Worm (Caenorhabditis elegans) whole organism, L1 larva: ENCODE data around the gene air-1.

Experiments used
- C16A3.4 ChIP-seq: fragments of 150-350 bp; optimal IDR thresholded peaks from 2 replicates; lab custom pipeline; 2014; ENCODE audit warnings: missing biosample characterization, missing genetic modification characterization
- aly-2 ChIP-seq: fragments of 150-350 bp; optimal IDR thresholded peaks from 2 replicates; lab custom pipeline; 2014; ENCODE audit warnings: missing biosample characterization, missing genetic modification characterization
- dpl-1 ChIP-seq, 3 experiments: fragments of 150-350 bp in 2 of 3; sonication (generic microtip) in 1 of 3; optimal IDR thresholded peaks; 2 replicates each; lab custom pipeline; 2014 to 2017; ENCODE audit warnings: missing biosample characterization in 3 of 3, missing genetic modification characterization in 3 of 3, missing genetic modification reagents in 3 of 3
- dsc-1 ChIP-seq: sonication (generic microtip); optimal IDR thresholded peaks from 2 replicates; lab custom pipeline; 2016; ENCODE audit warnings: mild to moderate bottlenecking, missing genetic modification characterization, missing compliant biosample characterization
- efl-1 ChIP-seq, 4 experiments: fragments of 150-350 bp; optimal IDR thresholded peaks in 3 of 4; peaks in 1 of 4; 1 replicate in 1 of 4; 2 replicates in 3 of 4; lab custom pipeline; 2014; ENCODE audit warnings: missing biosample characterization in 2 of 4, missing genetic modification characterization in 2 of 4, missing genetic modification reagents in 2 of 4
- egl-27 ChIP-seq, 2 experiments: fragments of 150-350 bp in 1 of 2; sonication (generic microtip); optimal IDR thresholded peaks; 3 replicates each; lab custom pipeline; 2017 to 2018; ENCODE audit warnings: missing biosample characterization in 2 of 2, missing genetic modification characterization in 2 of 2, missing genetic modification reagents in 2 of 2
- fos-1 ChIP-seq: fragments of 150-350 bp; optimal IDR thresholded peaks from 2 replicates; lab custom pipeline; 2014; ENCODE audit warnings: missing biosample characterization, missing genetic modification characterization
- hlh-17 ChIP-seq: fragments of 200-800 bp; sonication (Bioruptor generic); optimal IDR thresholded peaks from 2 replicates; lab custom pipeline; 2018; ENCODE audit warnings: missing genetic modification characterization, mild to moderate bottlenecking, missing compliant biosample characterization, moderate library complexity, borderline replicate concordance
- lin-15B ChIP-seq: fragments of 150-350 bp; sonication (generic microtip); optimal IDR thresholded peaks from 3 replicates; lab custom pipeline; 2014; ENCODE audit warnings: missing biosample characterization, missing genetic modification characterization
- lin-35 ChIP-seq, 2 experiments: fragments of 150-350 bp; optimal IDR thresholded peaks; 2 replicates each; lab custom pipeline; 2014; ENCODE audit warnings: missing biosample characterization in 2 of 2, missing genetic modification characterization in 2 of 2, missing genetic modification reagents in 2 of 2
- lsy-2 ChIP-seq, 2 experiments: fragments of 150-350 bp; optimal IDR thresholded peaks; 2 replicates each; lab custom pipeline; 2014; ENCODE audit warnings: missing biosample characterization in 2 of 2, missing genetic modification characterization in 2 of 2
- nhr-28 ChIP-seq: fragments of 150-350 bp; optimal IDR thresholded peaks from 2 replicates; lab custom pipeline; 2014; ENCODE audit warnings: missing biosample characterization, missing genetic modification characterization
- unc-130 ChIP-seq: fragments of 150-350 bp; optimal IDR thresholded peaks from 2 replicates; lab custom pipeline; 2017; ENCODE audit warnings: missing biosample characterization, missing genetic modification characterization, inconsistent platforms
- ztf-4 ChIP-seq: fragments of 150-350 bp; optimal IDR thresholded peaks from 2 replicates; lab custom pipeline; 2014; ENCODE audit warnings: missing biosample characterization, missing genetic modification characterization

ce11 chrV:8262212-8262611 lies 40.9 kb downstream of the air-1 start:
- TF ChIP-seq lsy-2 (tag; optimal IDR thresholded peaks at IDR 0.05; lab: Kevin White, UChicago) = no peak
- TF ChIP-seq efl-1 (optimal IDR thresholded peaks at IDR 0.05; lab: Kevin White, UChicago) = no peak
- TF ChIP-seq efl-1 (GFP tag; optimal IDR thresholded peaks at IDR 0.05 in 1 of 2; lab: Kevin White, UChicago) = no peak
- no peak for TF ChIP-seq dsc-1 (tag; lab: Kevin White, UChicago)
- TF ChIP-seq unc-130 = no peak
- no peak for TF ChIP-seq C16A3.4 (tag; lab: Kevin White, UChicago)
- TF ChIP-seq aly-2 (tag; lab: Kevin White, UChicago) = no peak
- no peak for TF ChIP-seq hlh-17
- TF ChIP-seq lin-15B (tag; lab: Kevin White, UChicago) = no peak
- no peak for TF ChIP-seq dpl-1 (GFP tag; optimal IDR thresholded peaks at IDR 0.05; lab: Kevin White, UChicago)
- TF ChIP-seq lin-35 (GFP tag; optimal IDR thresholded peaks at IDR 0.05; lab: Kevin White, UChicago) = no peak
- TF ChIP-seq egl-27 (tag; optimal IDR thresholded peaks at IDR 0.05; lab: Kevin White, UChicago) = no peak
- no peak for TF ChIP-seq nhr-28 (tag; lab: Kevin White, UChicago)
- TF ChIP-seq ztf-4 (tag; lab: Kevin White, UChicago) = no peak
- no peak for TF ChIP-seq fos-1 (tag; lab: Kevin White, UChicago)
